Worm (Caenorhabditis elegans): ENCODE results near the gene Y53C12A.7.

The Y53C12A.7 gene

ce11 chrII:9724464-9724863 is 24.1 kb downstream of the Y53C12A.7 start, which contains the start of gene cutl-2:
cutl-2 (minus strand) TSS chrII:9724673.
- TF ChIP-seq hmg-11 (tag; optimal IDR thresholded peaks at IDR 0.05) (no peak), snpc-4 (tag; optimal IDR thresholded peaks at IDR 0.05) (no peak), nhr-237 (tag; optimal IDR thresholded peaks at IDR 0.05) (no peak), nhr-25 (tag; optimal IDR thresholded peaks at IDR 0.05) (no peak), mdl-1 (tag; optimal IDR thresholded peaks at IDR 0.05) (no peak), nhr-43 (tag; optimal IDR thresholded peaks at IDR 0.05; ENCODE audit: poor library complexity, severe bottlenecking) (no peak), nhr-23 (tag; optimal IDR thresholded peaks at IDR 0.05) (no peak), nhr-12 (tag; optimal IDR thresholded peaks at IDR 0.05) (no peak), tbx-2 (tag; optimal IDR thresholded peaks at IDR 0.05) (no peak), R02D3.7 (tag; optimal IDR thresholded peaks at IDR 0.05) (no peak), lin-39 (tag; optimal IDR thresholded peaks at IDR 0.05) (no peak)

ce11 chrII:9725056-9725455 is 24.7 kb downstream of the Y53C12A.7 start:
- no peak for TF ChIP-seq elt-2 (tag; optimal IDR thresholded peaks at IDR 0.05)
- TF ChIP-seq nhr-76 (tag; optimal IDR thresholded peaks at IDR 0.05) = peak; percentile 91

- no peak for TF ChIP-seq aly-2 (tag; optimal IDR thresholded peaks at IDR 0.05)
- no peak for TF ChIP-seq ama-1 (optimal IDR thresholded peaks at IDR 0.05)
- no peak for TF ChIP-seq mdl-1 (tag; optimal IDR thresholded peaks at IDR 0.05)
- no peak for TF ChIP-seq fos-1 (tag; optimal IDR thresholded peaks at IDR 0.05)
- TF ChIP-seq pqm-1 (tag; optimal IDR thresholded peaks at IDR 0.05) = no peak
- TF ChIP-seq lin-39 (tag; optimal IDR thresholded peaks at IDR 0.05) = peak; percentile 41
- TF ChIP-seq nfya-1 (tag; optimal IDR thresholded peaks at IDR 0.05; ENCODE audit: insufficient read depth) = peak; percentile 56
- no peak for TF ChIP-seq hmg-11 (tag; optimal IDR thresholded peaks at IDR 0.05)
- no peak for TF ChIP-seq ztf-4 (tag; optimal IDR thresholded peaks at IDR 0.05)
- no peak for TF ChIP-seq jun-1 (tag; optimal IDR thresholded peaks at IDR 0.05)
- TF ChIP-seq fkh-10 (GFP tag; optimal IDR thresholded peaks at IDR 0.05) = no peak
- peak; percentile 46 for TF ChIP-seq egl-5 (tag; optimal IDR thresholded peaks at IDR 0.05)
- peak; percentile 1 for TF ChIP-seq lin-15B (tag; optimal IDR thresholded peaks at IDR 0.05)
- no peak for TF ChIP-seq nhr-23 (tag; optimal IDR thresholded peaks at IDR 0.05)
These were observed 26.9 kb downstream of the Y53C12A.7 start for ce11 chrII:9727192-9727699.

ce11 chrII:9728506-9728905 is 28.2 kb downstream of the Y53C12A.7 start:
- peak; percentile 90 for TF ChIP-seq fkh-10 (GFP tag; optimal IDR thresholded peaks at IDR 0.05)
- TF ChIP-seq hmg-11 (tag; optimal IDR thresholded peaks at IDR 0.05) = no peak

ce11 chrII:9729196-9729595 is 28.9 kb downstream of the Y53C12A.7 start:
- peak; percentile 35 for TF ChIP-seq lin-15B (tag; optimal IDR thresholded peaks at IDR 0.05)
- no peak for TF ChIP-seq egl-27 (tag; optimal IDR thresholded peaks at IDR 0.05)
- no peak for TF ChIP-seq ceh-28 (tag; optimal IDR thresholded peaks at IDR 0.05)
- TF ChIP-seq nhr-25 (tag; optimal IDR thresholded peaks at IDR 0.05) = peak; percentile 59
- TF ChIP-seq nhr-23 (tag; optimal IDR thresholded peaks at IDR 0.05) = peak; percentile 71
- peak; percentile 41 for TF ChIP-seq pha-4 (tag; optimal IDR thresholded peaks at IDR 0.05)

ce11 chrII:9729866-9730265 is 29.5 kb downstream of the Y53C12A.7 start:
- TF ChIP-seq egl-5 (tag; optimal IDR thresholded peaks at IDR 0.05) (peak; percentile 40), elt-2 (tag; optimal IDR thresholded peaks at IDR 0.05) (no peak), nfya-1 (tag; optimal IDR thresholded peaks at IDR 0.05; ENCODE audit: insufficient read depth) (peak; percentile 20), hmg-11 (tag; optimal IDR thresholded peaks at IDR 0.05) (peak; percentile 19)

ce11 chrII:9731810-9732209 is 31.5 kb downstream of the Y53C12A.7 start, which contains the start of gene mab-3:
mab-3 (plus strand) TSS chrII:9732137.
- TF ChIP-seq elt-2 (tag; optimal IDR thresholded peaks at IDR 0.05) = peak; percentile 43

- TF ChIP-seq pqm-1 (tag; optimal IDR thresholded peaks at IDR 0.05) = no peak
- TF ChIP-seq ZK546.5 (tag; optimal IDR thresholded peaks at IDR 0.05) = no peak
- peak; percentile 51 for TF ChIP-seq nfya-1 (tag; optimal IDR thresholded peaks at IDR 0.05; ENCODE audit: insufficient read depth)
- no peak for TF ChIP-seq mml-1 (tag; optimal IDR thresholded peaks at IDR 0.05)
- TF ChIP-seq sea-2 (GFP tag; optimal IDR thresholded peaks at IDR 0.05) = no peak
- no peak for TF ChIP-seq zag-1 (tag; optimal IDR thresholded peaks at IDR 0.05)
- TF ChIP-seq ztf-4 (tag; optimal IDR thresholded peaks at IDR 0.05) = no peak
These were observed 35.4 kb downstream of the Y53C12A.7 start for ce11 chrII:9735785-9736184.
